Fruit fly (Drosophila melanogaster) whole organism, embryonic: ENCODE results near the gene ND-18.

Source experiments
- CG10431 ChIP-seq: fragments of 200-800 bp; sonication (Bioruptor generic); optimal IDR thresholded peaks from 3 replicates; lab custom pipeline; 2018; ENCODE audit warnings: missing biosample characterization, mild to moderate bottlenecking, missing genetic modification characterization
- CG10462 ChIP-seq: fragments of 200-800 bp; sonication (Bioruptor generic); optimal IDR thresholded peaks from 2 replicates; lab custom pipeline; 2016; ENCODE audit warnings: missing biosample characterization, missing genetic modification characterization
- CG10979 ChIP-seq: fragments of 200-800 bp; sonication (Bioruptor generic); optimal IDR thresholded peaks from 2 replicates; lab custom pipeline; 2018; ENCODE audit warnings: missing biosample characterization, mild to moderate bottlenecking, missing genetic modification characterization, moderate library complexity
- CG11504 ChIP-seq: fragments of 200-800 bp; sonication (Bioruptor generic); optimal IDR thresholded peaks from 3 replicates; lab custom pipeline; 2019; ENCODE audit warnings: missing biosample characterization, mild to moderate bottlenecking, missing genetic modification characterization, moderate library complexity
- CG18764 ChIP-seq: fragments of 200-800 bp; sonication (Bioruptor generic); optimal IDR thresholded peaks from 3 replicates; lab custom pipeline; 2016; ENCODE audit warnings: missing biosample characterization, missing genetic modification characterization
- CG2199 ChIP-seq: fragments of 200-800 bp; sonication (Bioruptor generic); IDR thresholded peaks from 3 replicates; pipeline ENCODE4 v1.3.6; 2022; ENCODE audit warnings: missing biosample characterization, missing genetic modification characterization
- CG3281 ChIP-seq: fragments of 200-800 bp; sonication (Bioruptor generic); optimal IDR thresholded peaks from 3 replicates; lab custom pipeline; 2017; ENCODE audit warnings: missing biosample characterization, mild to moderate bottlenecking, missing genetic modification characterization
- CG3407 ChIP-seq: fragments of 200-800 bp; sonication (Bioruptor generic); optimal IDR thresholded peaks from 2 replicates; lab custom pipeline; 2018; ENCODE audit warnings: missing biosample characterization, mild to moderate bottlenecking, missing genetic modification characterization
- CG3726 ChIP-seq: fragments of 200-800 bp; sonication (Bioruptor generic); IDR thresholded peaks from 3 replicates; pipeline ENCODE4, ENCODE4 v1.3.6; 2022; ENCODE audit warnings: missing biosample characterization, missing genetic modification characterization
- CG3847 ChIP-seq: fragments of 200-800 bp; sonication (Bioruptor generic); IDR thresholded peaks from 2 replicates; pipeline ENCODE4 v1.3.6; 2022; ENCODE audit warnings: missing biosample characterization, missing genetic modification characterization
- CG4282 ChIP-seq: fragments of 200-800 bp; sonication (Bioruptor generic); optimal IDR thresholded peaks from 2 replicates; lab custom pipeline; 2016; ENCODE audit warnings: missing biosample characterization, missing genetic modification characterization
- CG4328 ChIP-seq: fragments of 200-800 bp; sonication (Bioruptor generic); optimal IDR thresholded peaks from 3 replicates; lab custom pipeline; 2017; ENCODE audit warnings: missing biosample characterization, missing genetic modification reagents, missing genetic modification characterization
- CG5953 ChIP-seq: fragments of 200-800 bp; sonication (Bioruptor generic); IDR thresholded peaks from 2 replicates; pipeline ENCODE4 v1.3.6; 2022; ENCODE audit warnings: missing biosample characterization, missing genetic modification characterization
- CG7987 ChIP-seq: fragments of 200-800 bp; sonication (Bioruptor generic); optimal IDR thresholded peaks from 2 replicates; lab custom pipeline; 2018; ENCODE audit warnings: missing biosample characterization, mild to moderate bottlenecking, missing genetic modification characterization, moderate library complexity
- CG9437 ChIP-seq: fragments of 200-800 bp; sonication (Bioruptor generic); optimal IDR thresholded peaks from 2 replicates; lab custom pipeline; 2018; ENCODE audit warnings: missing biosample characterization, mild to moderate bottlenecking, missing genetic modification characterization
- CrebB ChIP-seq: fragments of 200-800 bp; sonication (Bioruptor generic); optimal IDR thresholded peaks from 3 replicates; lab custom pipeline; 2018; ENCODE audit warnings: missing biosample characterization, mild to moderate bottlenecking, missing genetic modification characterization
- D ChIP-seq, 2 experiments: fragments of 200-800 bp in 1 of 2; fragments of >200 bp in 1 of 2; sonication (Bioruptor generic) in 1 of 2; optimal IDR thresholded peaks; 2 replicates in 1 of 2; 3 replicates in 1 of 2; lab custom pipeline; 2017; ENCODE audit warnings: mild to moderate bottlenecking in 1 of 2, missing biosample characterization in 1 of 2, missing genetic modification characterization in 1 of 2, missing genetic modification reagents in 1 of 2
- Dll ChIP-seq: fragments of 200-800 bp; sonication (Bioruptor generic); IDR thresholded peaks from 4 replicates; pipeline ENCODE4 v1.3.6; 2022; ENCODE audit warnings: missing biosample characterization, missing genetic modification characterization; ENCODE audit not compliant: partially characterized antibody
- Doc3 ChIP-seq: fragments of 200-800 bp; sonication (Bioruptor generic); IDR thresholded peaks from 3 replicates; pipeline ENCODE4 v1.3.6; 2022; ENCODE audit warnings: missing biosample characterization, missing genetic modification characterization; ENCODE audit not compliant: partially characterized antibody
- HLH3B ChIP-seq: fragments of 200-800 bp; sonication (Bioruptor generic); IDR thresholded peaks from 2 replicates; pipeline ENCODE4 v1.3.6; 2022; ENCODE audit warnings: missing biosample characterization, missing genetic modification characterization
- Jarid2 ChIP-seq: fragments of 200-800 bp; sonication (Bioruptor generic); optimal IDR thresholded peaks from 3 replicates; lab custom pipeline; 2017; ENCODE audit warnings: mild to moderate bottlenecking, missing biosample characterization, missing genetic modification reagents, missing genetic modification characterization
- Lhr ChIP-seq: fragments of 200-800 bp; sonication (Bioruptor generic); optimal IDR thresholded peaks from 3 replicates; lab custom pipeline; 2017; ENCODE audit warnings: mild to moderate bottlenecking, missing biosample characterization, missing genetic modification reagents, missing genetic modification characterization
- Mes4 ChIP-seq: fragments of 200-800 bp; sonication (Bioruptor generic); optimal IDR thresholded peaks from 2 replicates; lab custom pipeline; 2016; ENCODE audit warnings: missing biosample characterization, missing genetic modification characterization
- NC2α ChIP-seq: fragments of 200-800 bp; sonication (Bioruptor generic); optimal IDR thresholded peaks from 2 replicates; lab custom pipeline; 2016; ENCODE audit warnings: missing biosample characterization, missing genetic modification characterization
- NFAT ChIP-seq: fragments of 200-800 bp; sonication (Bioruptor generic); IDR thresholded peaks from 2 replicates; pipeline ENCODE4 v1.3.6; 2022; ENCODE audit warnings: missing biosample characterization, missing genetic modification characterization
- NK7.1 ChIP-seq: fragments of 200-800 bp; sonication (Bioruptor generic); optimal IDR thresholded peaks from 3 replicates; lab custom pipeline; 2016; ENCODE audit warnings: missing biosample characterization, missing genetic modification characterization
- Nf-YC ChIP-seq: fragments of 200-800 bp; optimal IDR thresholded peaks from 3 replicates; lab custom pipeline; 2019; ENCODE audit warnings: missing biosample characterization, mild to moderate bottlenecking, missing genetic modification characterization, moderate library complexity
- Opbp ChIP-seq: fragments of 200-800 bp; sonication (Bioruptor generic); IDR thresholded peaks from 3 replicates; pipeline ENCODE4 v1.3.6; 2022; ENCODE audit warnings: missing biosample characterization, missing genetic modification characterization; ENCODE audit not compliant: partially characterized antibody
- Taf1 ChIP-seq: fragments of 200-800 bp; sonication (Bioruptor generic); IDR thresholded peaks from 2 replicates; pipeline ENCODE4 v1.3.6; 2022; ENCODE audit warnings: missing biosample characterization, missing genetic modification characterization
- Usf ChIP-seq: fragments of 200-800 bp; sonication (Bioruptor generic); optimal IDR thresholded peaks from 2 replicates; lab custom pipeline; 2017; ENCODE audit warnings: missing genotype, missing biosample characterization, missing genetic modification characterization
- Xbp1 ChIP-seq: fragments of 200-800 bp; sonication (Bioruptor generic); optimal IDR thresholded peaks from 3 replicates; lab custom pipeline; 2016; ENCODE audit warnings: missing biosample characterization, mild to moderate bottlenecking, missing genetic modification characterization
- bowl ChIP-seq: fragments of 200-800 bp; sonication (Bioruptor generic); IDR thresholded peaks from 2 replicates; pipeline ENCODE4 v1.3.6; 2022; ENCODE audit warnings: missing biosample characterization, missing genetic modification characterization
- btn ChIP-seq: fragments of 200-800 bp; sonication (Bioruptor generic); optimal IDR thresholded peaks from 2 replicates; lab custom pipeline; 2016; ENCODE audit warnings: missing biosample characterization, missing genetic modification characterization
- caup ChIP-seq: fragments of 200-800 bp; sonication (Bioruptor generic); optimal IDR thresholded peaks from 3 replicates; lab custom pipeline; 2017; ENCODE audit warnings: missing biosample characterization, mild to moderate bottlenecking, missing genetic modification characterization, moderate library complexity; ENCODE audit not compliant: severe bottlenecking
- crc ChIP-seq: fragments of 200-800 bp; sonication (Bioruptor generic); optimal IDR thresholded peaks from 2 replicates; lab custom pipeline; 2016; ENCODE audit warnings: missing biosample characterization, missing genetic modification characterization
- dpn ChIP-seq, 2 experiments: fragments of 200-800 bp; sonication (Bioruptor generic); optimal IDR thresholded peaks; 3 replicates each; lab custom pipeline; 2016; ENCODE audit warnings: missing biosample characterization in 2 of 2, missing genetic modification characterization in 2 of 2
- fd3F ChIP-seq: fragments of 200-800 bp; sonication (Bioruptor generic); optimal IDR thresholded peaks from 2 replicates; lab custom pipeline; 2018; ENCODE audit warnings: missing biosample characterization, mild to moderate bottlenecking, missing genetic modification characterization, moderate library complexity
- gfzf ChIP-seq: fragments of 200-800 bp; sonication (Bioruptor generic); optimal IDR thresholded peaks from 2 replicates; lab custom pipeline; 2016; ENCODE audit warnings: missing biosample characterization, mild to moderate bottlenecking, missing genetic modification characterization, moderate library complexity
- her ChIP-seq: fragments of 200-800 bp; sonication (Bioruptor generic); optimal IDR thresholded peaks from 2 replicates; lab custom pipeline; 2016; ENCODE audit warnings: missing biosample characterization, missing genetic modification characterization
- ken ChIP-seq: fragments of 200-800 bp; sonication (Bioruptor generic); IDR thresholded peaks from 3 replicates; pipeline ENCODE4 v1.3.6; 2022; ENCODE audit warnings: missing biosample characterization, missing genetic modification characterization
- nmo ChIP-seq: fragments of 200-800 bp; sonication (Bioruptor generic); optimal IDR thresholded peaks from 2 replicates; lab custom pipeline; 2018; ENCODE audit warnings: missing biosample characterization, mild to moderate bottlenecking, missing genetic modification characterization, moderate library complexity
- rib ChIP-seq: fragments of 200-800 bp; sonication (Bioruptor generic); IDR thresholded peaks from 2 replicates; pipeline ENCODE4 v1.3.6; 2022; ENCODE audit warnings: missing biosample characterization, missing genetic modification characterization
- run ChIP-seq: fragments of 200-800 bp; sonication (Bioruptor generic); optimal IDR thresholded peaks from 3 replicates; lab custom pipeline; 2018; ENCODE audit warnings: missing biosample characterization, mild to moderate bottlenecking, missing genetic modification characterization
- sqz ChIP-seq: fragments of 200-800 bp; sonication (Bioruptor generic); optimal IDR thresholded peaks from 3 replicates; lab custom pipeline; 2018; ENCODE audit warnings: missing biosample characterization, mild to moderate bottlenecking, missing genetic modification characterization
- stwl ChIP-seq: fragments of 200-800 bp; sonication (Bioruptor generic); optimal IDR thresholded peaks from 3 replicates; lab custom pipeline; 2018; ENCODE audit warnings: missing biosample characterization, mild to moderate bottlenecking, missing genetic modification characterization, moderate library complexity
- tgo ChIP-seq: fragments of 200-800 bp; sonication (Bioruptor generic); IDR thresholded peaks from 3 replicates; pipeline ENCODE4 v1.3.6; 2022; ENCODE audit warnings: missing biosample characterization, missing genetic modification characterization
- tio ChIP-seq: fragments of 200-800 bp; sonication (Bioruptor generic); optimal IDR thresholded peaks from 2 replicates; lab custom pipeline; 2017; ENCODE audit warnings: missing biosample characterization, missing genetic modification characterization, inconsistent platforms
- trem ChIP-seq: fragments of 200-800 bp; optimal IDR thresholded peaks from 3 replicates; lab custom pipeline; 2019; ENCODE audit warnings: missing biosample characterization, mild to moderate bottlenecking, missing genetic modification characterization, moderate library complexity
- usp ChIP-seq: fragments of >200 bp; optimal IDR thresholded peaks from 2 replicates; lab custom pipeline; 2017; ENCODE audit warnings: missing biosample characterization, missing genetic modification characterization
- vfl ChIP-seq: fragments of 200-800 bp; sonication (Bioruptor generic); optimal IDR thresholded peaks from 2 replicates; lab custom pipeline; 2016; ENCODE audit warnings: missing biosample characterization, missing genetic modification characterization

Gene ND-18

dm6 chrX:19497782-19498440 lies 5.7 kb downstream of the ND-18 start (continued):
- TF ChIP-seq CG3726 (GFP tag; lab: Robert Waterston, UW) (no peak), Mes4 (GFP tag; lab: Kevin White, UChicago) (no peak), Doc3 (GFP tag; lab: Robert Waterston, UW) (no peak), CG5953 (GFP tag; lab: Robert Waterston, UW) (no peak), CG11504 (tag; lab: Kevin White, UChicago) (no peak), HLH3B (GFP tag; lab: Robert Waterston, UW) (no peak), CG18764 (GFP tag; lab: Kevin White, UChicago) (no peak), fd3F (no peak), usp (no peak), dpn (GFP tag; optimal IDR thresholded peaks at IDR 0.05; lab: Kevin White, UChicago) (peak in 1 of 2 experiments; percentile 7), Jarid2 (GFP tag; lab: Kevin White, UChicago) (peak; percentile 11), her (GFP tag; lab: Kevin White, UChicago) (peak; percentile 16), CG3281 (GFP tag; lab: Kevin White, UChicago) (peak; percentile 12), Lhr (no peak), NK7.1 (GFP tag; lab: Kevin White, UChicago) (no peak), crc (no peak), NFAT (GFP tag; lab: Robert Waterston, UW) (peak; percentile 58), ken (GFP tag; lab: Robert Waterston, UW) (no peak), run (tag; lab: Kevin White, UChicago) (no peak), Xbp1 (GFP tag; lab: Kevin White, UChicago) (no peak), CrebB (no peak), CG10979 (tag; lab: Kevin White, UChicago) (no peak), D (optimal IDR thresholded peaks at IDR 0.05; lab: Kevin White, UChicago) (no peak), D (GFP tag; optimal IDR thresholded peaks at IDR 0.05; lab: Kevin White, UChicago) (no peak), sqz (GFP tag; lab: Kevin White, UChicago) (no peak), CG3407 (GFP tag; lab: Kevin White, UChicago) (no peak), CG3847 (GFP tag; lab: Robert Waterston, UW) (no peak), Nf-YC (no peak), CG7987 (GFP tag; lab: Kevin White, UChicago) (no peak), trem (no peak), NC2α (GFP tag; lab: Kevin White, UChicago) (no peak), CG4282 (GFP tag; lab: Kevin White, UChicago) (no peak), tio (GFP tag; lab: Kevin White, UChicago) (no peak), CG10462 (no peak), Taf1 (GFP tag; lab: Robert Waterston, UW) (no peak), CG2199 (no peak), CG10431 (GFP tag; lab: Kevin White, UChicago) (no peak), vfl (no peak), btn (GFP tag; lab: Kevin White, UChicago) (no peak), gfzf (GFP tag; lab: Kevin White, UChicago) (no peak), CG4328 (no peak), bowl (GFP tag; lab: Robert Waterston, UW) (no peak), rib (GFP tag; lab: Robert Waterston, UW) (peak; percentile 85), Opbp (GFP tag; lab: Robert Waterston, UW) (no peak), stwl (tag; lab: Kevin White, UChicago) (no peak), tgo (GFP tag; lab: Robert Waterston, UW) (no peak), Dll (GFP tag; lab: Robert Waterston, UW) (no peak), nmo (GFP tag; lab: Kevin White, UChicago) (no peak), CG9437 (GFP tag; lab: Kevin White, UChicago) (no peak), Usf (GFP tag; lab: Kevin White, UChicago) (no peak), caup (peak; percentile 29)
